Fruit fly (Drosophila melanogaster): ENCODE data around the gene CG33493.

DNA sequence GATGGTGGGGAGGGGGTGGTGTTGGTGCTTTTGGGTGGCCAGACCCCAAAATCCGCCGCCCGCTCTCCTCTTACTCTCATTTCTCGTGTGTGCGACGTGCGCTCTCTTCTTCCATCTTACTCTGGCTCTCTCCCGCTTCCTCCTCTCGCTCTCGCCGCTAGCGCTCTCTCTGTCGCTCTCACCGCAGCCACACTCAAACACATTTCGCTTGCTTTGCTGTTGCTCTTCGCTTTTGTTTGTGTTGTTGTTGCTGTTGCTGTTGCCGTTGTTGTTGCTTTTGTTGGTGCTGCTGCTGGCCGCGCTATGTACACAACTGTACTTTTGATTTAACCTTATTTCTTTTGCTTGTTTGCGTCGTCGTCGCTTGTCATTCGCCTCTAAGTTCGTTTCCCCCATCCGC is 11.2 kb downstream of the CG33493 start:
- TF ChIP-seq h (optimal IDR thresholded peaks at IDR 0.05): no peak
- no peak for TF ChIP-seq Sin3A (optimal IDR thresholded peaks at IDR 0.05)
- no peak for TF ChIP-seq ttk (optimal IDR thresholded peaks at IDR 0.05)
- TF ChIP-seq insv (optimal IDR thresholded peaks at IDR 0.05): no peak
- TF ChIP-seq psq (optimal IDR thresholded peaks at IDR 0.05): no peak

Data from Kc167 (cell line).